Worm (Caenorhabditis elegans) whole organism, L4 larva: Measurements from ENCODE around the gene pigc-1.
"Not testable (repeated sequence)": the region's sequence is repeated elsewhere in the genome, so short reads cannot be mapped to it uniquely, and the experiment has no call there.

Experiments used
- Y48G9A.11 ChIP-seq: fragments of 200-800 bp; sonication (Bioruptor generic); IDR thresholded peaks from 2 replicates; pipeline ENCODE4 v1.3.6; 2022; ENCODE audit warnings: missing genetic modification reagents, missing genetic modification characterization, missing compliant biosample characterization
- Y75B8A.6 ChIP-seq: fragments of 200-800 bp; sonication (Bioruptor generic); IDR thresholded peaks from 2 replicates; pipeline ENCODE4 v1.3.6; 2022; ENCODE audit warnings: missing genetic modification reagents, missing genetic modification characterization, missing compliant biosample characterization
- aly-2 ChIP-seq: sonication (generic microtip); optimal IDR thresholded peaks from 2 replicates; lab custom pipeline; 2018; ENCODE audit warnings: missing biosample characterization, missing genetic modification characterization
- lin-15B ChIP-seq: fragments of 150-350 bp; sonication (generic microtip); optimal IDR thresholded peaks from 3 replicates; lab custom pipeline; 2014; ENCODE audit warnings: missing biosample characterization, missing genetic modification characterization
- mdl-1 ChIP-seq, 2 experiments: fragments of 150-350 bp in 1 of 2; sonication (generic microtip) in 1 of 2; optimal IDR thresholded peaks; 2 replicates each; lab custom pipeline; 2014 to 2017; ENCODE audit warnings: missing biosample characterization in 2 of 2, missing genetic modification characterization in 2 of 2
- nhr-41 ChIP-seq: fragments of 200-800 bp; sonication (Bioruptor generic); IDR thresholded peaks from 2 replicates; pipeline ENCODE4 v1.3.6; 2022; ENCODE audit warnings: missing genetic modification reagents, missing genetic modification characterization, missing compliant biosample characterization
- spr-3 ChIP-seq: fragments of 200-800 bp; sonication (Bioruptor generic); optimal IDR thresholded peaks from 2 replicates; lab custom pipeline; 2018; ENCODE audit warnings: mild to moderate bottlenecking, missing genetic modification characterization, missing compliant biosample characterization

- TF ChIP-seq aly-2; nhr-41 (GFP tag; lab: Robert Waterston, UW); Y75B8A.6 (GFP tag; lab: Robert Waterston, UW); spr-3 (GFP tag; lab: Kevin White, UChicago); lin-15B (tag; lab: Kevin White, UChicago); mdl-1 (tag; optimal IDR thresholded peaks at IDR 0.05; lab: Kevin White, UChicago); Y48G9A.11: not testable (repeated sequence)
These were observed 49.1 kb downstream of the pigc-1 start, which contains the start of gene nhr-264 for ce11 chrIV:9293825-9294224.
